Fruit fly (Drosophila melanogaster) whole organism: ENCODE data around the gene CG8301.

Experiments used
- CG8478 ChIP-seq: fragments of >200 bp; optimal IDR thresholded peaks from 2 replicates; lab custom pipeline; 2018; ENCODE audit warnings: inconsistent platforms
- Dll ChIP-seq: fragments of >200 bp; optimal IDR thresholded peaks from 2 replicates; lab custom pipeline; 2017
- EcR ChIP-seq, 2 experiments: fragments of >200 bp; optimal IDR thresholded peaks; 2 replicates each; lab custom pipeline; 2017; ENCODE audit warnings: missing biosample characterization in 2 of 2, missing genetic modification characterization in 2 of 2, missing genetic modification reagents in 2 of 2
- pan ChIP-seq: fragments of >200 bp; optimal IDR thresholded peaks from 2 replicates; lab custom pipeline; 2017
- psq ChIP-seq: fragments of >200 bp; optimal IDR thresholded peaks from 2 replicates; lab custom pipeline; 2017
- usp ChIP-seq: fragments of >200 bp; optimal IDR thresholded peaks from 2 replicates; lab custom pipeline; 2017; ENCODE audit warnings: missing biosample characterization, missing genetic modification characterization, mixed read lengths

DNA sequence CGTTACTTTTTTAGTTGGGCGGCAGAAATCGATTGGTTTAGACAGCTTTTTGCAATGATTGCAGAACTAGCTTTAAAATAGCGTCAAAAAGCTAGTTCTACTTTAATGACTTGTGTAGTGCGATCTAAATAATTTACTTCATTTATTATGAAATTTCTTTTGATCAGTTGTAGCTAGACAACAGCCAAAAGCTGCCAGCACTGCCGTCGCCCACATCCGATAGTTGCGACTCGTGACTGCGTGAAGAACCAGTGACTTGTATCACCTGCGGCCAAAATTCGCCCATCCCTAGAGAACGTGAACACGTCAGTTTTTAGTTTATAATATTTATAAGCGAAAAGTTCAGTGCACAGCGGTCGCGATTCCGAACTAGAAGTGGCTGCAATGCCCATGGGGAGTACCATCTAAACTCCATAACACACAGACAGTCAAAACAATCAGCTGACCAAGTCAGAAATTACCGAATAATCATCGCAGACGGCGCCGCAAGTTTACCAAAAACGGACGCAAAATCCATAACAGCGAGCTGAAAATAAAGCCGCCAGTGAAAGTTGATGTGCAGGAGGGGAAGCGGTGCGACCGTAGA lies 5.7 kb downstream of the CG8301 start, which contains the start of gene P58IPK:
- no peak for TF ChIP-seq CG8478 (lab: Kevin White, UChicago)
- TF ChIP-seq pan (lab: Kevin White, UChicago): no peak
- TF ChIP-seq psq (lab: Kevin White, UChicago): no peak
- no peak for TF ChIP-seq EcR (GFP tag; optimal IDR thresholded peaks at IDR 0.05; lab: Kevin White, UChicago)
- TF ChIP-seq Dll: no peak
- no peak for TF ChIP-seq usp (GFP tag; lab: Kevin White, UChicago)
